Worm (Caenorhabditis elegans): ENCODE measurements around the gene F54G2.1.

- TF ChIP-seq ceh-2 (tag; optimal IDR thresholded peaks at IDR 0.05) (no peak), fkh-10 (GFP tag; optimal IDR thresholded peaks at IDR 0.05) (no peak), ama-1 (optimal IDR thresholded peaks at IDR 0.05) (no peak), nhr-11 (tag; optimal IDR thresholded peaks at IDR 0.05) (no peak), Y22D7AL.16 (tag; optimal IDR thresholded peaks at IDR 0.05) (no peak), ceh-9 (tag; optimal IDR thresholded peaks at IDR 0.05) (no peak), ceh-6 (GFP tag; optimal IDR thresholded peaks at IDR 0.05) (no peak), pag-3 (tag; optimal IDR thresholded peaks at IDR 0.05; ENCODE audit: borderline replicate concordance) (no peak), pha-4 (tag; optimal IDR thresholded peaks at IDR 0.05) (no peak), tbx-2 (tag; optimal IDR thresholded peaks at IDR 0.05) (no peak), pha-2 (tag; optimal IDR thresholded peaks at IDR 0.05) (no peak), fax-1 (tag; optimal IDR thresholded peaks at IDR 0.05) (no peak), nhr-232 (tag; optimal IDR thresholded peaks at IDR 0.05) (no peak), lin-11 (tag; optimal IDR thresholded peaks at IDR 0.05) (no peak)
Measured at ce11 chrX:2620280-2620679, 43.9 kb downstream of the F54G2.1 start.

Measured in whole organism, late embryonic.